Fruit fly (Drosophila melanogaster) whole organism, embryonic: ENCODE measurements around the gene CG3123.

Experiments
- Adf1 ChIP-seq: fragments of 200-800 bp; sonication (Bioruptor generic); IDR thresholded peaks from 2 replicates; pipeline ENCODE4 v1.3.6; 2022; ENCODE audit warnings: missing biosample characterization, missing genetic modification characterization
- CG4617 ChIP-seq: fragments of 200-800 bp; sonication (Bioruptor generic); optimal IDR thresholded peaks from 3 replicates; lab custom pipeline; 2016; ENCODE audit warnings: missing biosample characterization, missing genetic modification characterization, borderline replicate concordance
- CHES-1-like ChIP-seq: fragments of 200-800 bp; sonication (Bioruptor generic); optimal IDR thresholded peaks from 2 replicates; lab custom pipeline; 2016; ENCODE audit warnings: missing biosample characterization, missing genetic modification characterization
- hkb ChIP-seq, 2 experiments: fragments of 200-800 bp in 1 of 2; fragments of >200 bp in 1 of 2; sonication (Bioruptor generic) in 1 of 2; IDR thresholded peaks in 1 of 2; optimal IDR thresholded peaks in 1 of 2; 2 replicates each; pipeline versions ENCODE4 v1.3.6 to Lab custom; 2017 to 2022; ENCODE audit warnings: missing biosample characterization in 1 of 2, missing genetic modification characterization in 1 of 2
- nom ChIP-seq: fragments of 200-800 bp; sonication (Bioruptor generic); optimal IDR thresholded peaks from 2 replicates; lab custom pipeline; 2017; ENCODE audit warnings: missing biosample characterization, missing genetic modification characterization, mild to moderate bottlenecking, moderate library complexity, missing genetic modification reagents

dm6 chr2L:2829637-2830340 is 4.5 kb upstream of the CG3123 start, which contains the start of gene Duox:
- TF ChIP-seq Adf1 (GFP tag; lab: Robert Waterston, UW), result no peak
- no peak for TF ChIP-seq CHES-1-like (GFP tag; lab: Kevin White, UChicago)
- no peak for TF ChIP-seq hkb (optimal IDR thresholded peaks at IDR 0.05; lab: Kevin White, UChicago)
- TF ChIP-seq hkb (GFP tag; IDR thresholded peaks at IDR 0.05; lab: Robert Waterston, UW), result no peak
- TF ChIP-seq nom, result no peak
- TF ChIP-seq CG4617 (GFP tag; lab: Kevin White, UChicago), result no peak
